Worm (Caenorhabditis elegans) whole organism, midembryonic: ENCODE results near the gene flp-13.

Experiments used
- T22C8.4 ChIP-seq: fragments of 200-800 bp; sonication (Bioruptor generic); IDR thresholded peaks from 2 replicates; pipeline ENCODE4 v1.3.6; 2022; ENCODE audit warnings: missing genetic modification characterization, missing compliant biosample characterization
- cog-1 ChIP-seq: sonication (generic microtip); optimal IDR thresholded peaks from 2 replicates; lab custom pipeline; 2016; ENCODE audit warnings: missing genetic modification characterization, missing compliant biosample characterization
- flt-1 ChIP-seq: fragments of 200-800 bp; sonication (Bioruptor generic); IDR thresholded peaks from 2 replicates; pipeline ENCODE4 v1.3.6; 2022; ENCODE audit warnings: missing genetic modification characterization, missing compliant biosample characterization
- klf-2 ChIP-seq: fragments of 200-800 bp; sonication (Bioruptor generic); conservative IDR thresholded peaks from 2 replicates; pipeline ENCODE4 v1.3.6; 2022; ENCODE audit warnings: missing genetic modification reagents, missing genetic modification characterization, missing compliant biosample characterization
- med-1 ChIP-seq: sonication (generic microtip); optimal IDR thresholded peaks from 2 replicates; lab custom pipeline; 2017; ENCODE audit warnings: missing genetic modification characterization, mild to moderate bottlenecking, missing compliant biosample characterization, antibody characterized with exemption, missing genetic modification reagents; ENCODE audit not compliant: insufficient read depth
- ref-1 ChIP-seq: fragments of 200-800 bp; sonication (Bioruptor generic); conservative IDR thresholded peaks from 2 replicates; pipeline ENCODE4 v1.3.6; 2022; ENCODE audit warnings: missing genetic modification reagents, missing genetic modification characterization, missing compliant biosample characterization
- tab-1 ChIP-seq: fragments of 200-800 bp; sonication (Bioruptor generic); IDR thresholded peaks from 2 replicates; pipeline ENCODE4 v1.3.6; 2022; ENCODE audit warnings: missing genetic modification characterization, missing compliant biosample characterization
- ztf-23 ChIP-seq: fragments of 200-800 bp; sonication (Bioruptor generic); IDR thresholded peaks from 2 replicates; pipeline ENCODE4 v1.3.6; 2022; ENCODE audit warnings: missing genetic modification reagents, missing genetic modification characterization, missing compliant biosample characterization
- ztf-29 ChIP-seq: fragments of 200-800 bp; sonication (Bioruptor generic); IDR thresholded peaks from 2 replicates; pipeline ENCODE4 v1.3.6; 2022; ENCODE audit warnings: missing genetic modification reagents, missing genetic modification characterization, missing compliant biosample characterization

DNA sequence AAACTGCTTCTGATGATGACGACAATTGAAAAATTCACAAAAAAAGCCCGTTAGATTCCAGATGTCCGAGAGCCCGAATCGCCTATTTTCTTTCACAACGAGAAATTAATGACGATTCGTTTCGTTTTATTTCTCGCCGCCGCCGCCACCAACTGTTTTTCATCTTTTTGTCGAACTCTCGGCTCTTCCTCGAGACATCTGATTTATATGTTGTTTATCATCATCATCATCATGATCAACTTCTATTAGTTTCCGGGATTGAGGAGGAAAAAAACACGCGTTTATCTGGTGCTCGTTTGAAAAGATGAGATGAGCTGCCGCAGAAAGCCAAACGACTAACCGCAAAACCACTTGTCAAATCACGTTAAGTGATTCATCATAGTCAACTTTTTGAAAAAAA lies 38.7 kb downstream of the flp-13 start:
- TF ChIP-seq ztf-29 (GFP tag; lab: Robert Waterston, UW) (no peak), cog-1 (no peak), flt-1 (GFP tag; lab: Robert Waterston, UW) (no peak), ztf-23 (no peak), T22C8.4 (GFP tag; lab: Robert Waterston, UW) (no peak), tab-1 (GFP tag; lab: Robert Waterston, UW) (no peak), med-1 (GFP tag; lab: Kevin White, UChicago) (no peak), klf-2 (GFP tag; lab: Robert Waterston, UW) (no peak), ref-1 (no peak)
